Worm (Caenorhabditis elegans): ENCODE results near the gene sox-4.

DNA sequence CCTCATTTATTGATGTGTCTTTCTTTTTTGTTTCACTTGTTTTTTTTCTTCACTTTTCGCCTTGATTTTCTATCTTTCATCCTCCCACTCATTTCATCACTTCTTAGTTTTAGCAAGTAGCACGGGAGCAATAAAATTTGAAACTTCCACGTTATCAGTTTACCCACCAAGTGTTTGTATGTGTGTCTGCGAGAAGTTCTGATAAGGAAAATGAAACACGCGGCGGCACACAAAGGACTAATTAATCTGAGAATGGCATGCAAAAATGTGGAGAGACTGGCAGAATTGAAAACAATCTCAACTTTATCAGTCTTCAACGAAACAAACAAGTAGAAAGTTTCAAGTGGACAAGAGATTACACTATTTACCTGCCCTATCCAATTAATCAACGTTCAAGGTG, 25.4 kb upstream of the sox-4 start:
- no peak for TF ChIP-seq ama-1 (optimal IDR thresholded peaks at IDR 0.05)
- no peak for TF ChIP-seq nhr-25 (tag; optimal IDR thresholded peaks at IDR 0.05)
- no peak for TF ChIP-seq lin-39 (tag; optimal IDR thresholded peaks at IDR 0.05)
- TF ChIP-seq elt-1 (tag; optimal IDR thresholded peaks at IDR 0.05), result no peak
- peak; percentile 66 for TF ChIP-seq F13H6.1 (tag; optimal IDR thresholded peaks at IDR 0.05)
- TF ChIP-seq ztf-4 (tag; optimal IDR thresholded peaks at IDR 0.05), result no peak
- no peak for TF ChIP-seq nhr-12 (tag; optimal IDR thresholded peaks at IDR 0.05)
- no peak for TF ChIP-seq aly-2 (tag; optimal IDR thresholded peaks at IDR 0.05)
- TF ChIP-seq nhr-77 (tag; optimal IDR thresholded peaks at IDR 0.05), result no peak
- no peak for TF ChIP-seq dmd-4 (tag; optimal IDR thresholded peaks at IDR 0.05)
- no peak for TF ChIP-seq ZK546.5 (tag; optimal IDR thresholded peaks at IDR 0.05)
- TF ChIP-seq nhr-23 (tag; optimal IDR thresholded peaks at IDR 0.05), result no peak

All from whole organism, L2 larva.